Worm (Caenorhabditis elegans) whole organism, early embryonic: Measurements from ENCODE around the gene cdkl-1.

Experiments used
- aly-1 ChIP-seq: sonication (generic microtip); optimal IDR thresholded peaks from 2 replicates; lab custom pipeline; 2016; ENCODE audit warnings: missing genetic modification characterization, missing compliant biosample characterization
- ama-1 ChIP-seq: fragments of 150-350 bp; optimal IDR thresholded peaks from 2 replicates; lab custom pipeline; 2014
- hmg-4 ChIP-seq: fragments of 200-800 bp; sonication (Bioruptor generic); optimal IDR thresholded peaks from 2 replicates; lab custom pipeline; 2018; ENCODE audit warnings: mild to moderate bottlenecking, missing genetic modification characterization, missing compliant biosample characterization
- hnd-1 ChIP-seq: sonication (generic microtip); optimal IDR thresholded peaks from 2 replicates; lab custom pipeline; 2016; ENCODE audit warnings: missing genetic modification characterization, missing compliant biosample characterization
- sea-1 ChIP-seq: fragments of 200-800 bp; sonication (Bioruptor generic); conservative IDR thresholded peaks from 2 replicates; pipeline ENCODE4 v1.3.6; 2022; ENCODE audit warnings: missing genetic modification characterization, missing compliant biosample characterization

- no peak for TF ChIP-seq sea-1
- TF ChIP-seq ama-1 (lab: Kevin White, UChicago) = no peak
- TF ChIP-seq hnd-1 (tag; lab: Kevin White, UChicago) = no peak
- no peak for TF ChIP-seq aly-1 (tag; lab: Kevin White, UChicago)
- TF ChIP-seq hmg-4 = no peak
Measured at ce11 chrV:11122466-11122865, 23.8 kb downstream of the cdkl-1 start, which contains the start of gene mboa-2.
